Worm (Caenorhabditis elegans): ENCODE data around the gene cutl-15.
A peak's percentile ranks its signal among the peaks of the same experiment; 100 is the strongest.

Gene cutl-15

DNA sequence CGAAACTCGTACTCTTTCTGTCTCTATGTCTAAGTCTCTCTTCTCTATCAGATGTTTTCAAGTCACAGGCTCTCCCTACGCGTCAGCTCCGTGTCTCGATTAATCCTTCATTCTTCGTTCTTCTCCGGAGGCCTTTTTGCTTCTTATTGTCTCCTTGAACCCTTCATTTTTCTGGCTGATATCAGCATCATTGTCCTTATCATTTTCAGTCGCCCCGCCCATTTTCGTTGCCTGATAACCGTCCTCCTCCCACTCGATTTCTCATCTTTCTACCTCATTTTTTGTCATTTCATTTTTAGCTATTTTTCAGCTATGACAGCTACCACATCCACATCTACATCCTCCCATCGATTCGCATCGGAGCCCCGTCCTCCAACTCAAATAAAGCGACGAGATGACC, 25.3 kb downstream of the cutl-15 start, which contains the start of gene B0457.6 (continued):
- no peak for TF ChIP-seq tag-97 (GFP tag; IDR thresholded peaks at IDR 0.05)
- no peak for TF ChIP-seq ceh-62 (tag; optimal IDR thresholded peaks at IDR 0.05)
- TF ChIP-seq zfp-2 (tag; optimal IDR thresholded peaks at IDR 0.05) = no peak
- no peak for TF ChIP-seq mxl-2 (GFP tag; conservative IDR thresholded peaks at IDR 0.05)
- peak; percentile 47; the same call in 1 of the 2 replicates for TF ChIP-seq dmd-6 (GFP tag; IDR thresholded peaks at IDR 0.05)
- TF ChIP-seq nhr-10 (tag; optimal IDR thresholded peaks at IDR 0.05) = no peak
- TF ChIP-seq nhr-11 (tag; optimal IDR thresholded peaks at IDR 0.05) = no peak
- TF ChIP-seq rbr-2 (tag; optimal IDR thresholded peaks at IDR 0.05) = no peak

DNA sequence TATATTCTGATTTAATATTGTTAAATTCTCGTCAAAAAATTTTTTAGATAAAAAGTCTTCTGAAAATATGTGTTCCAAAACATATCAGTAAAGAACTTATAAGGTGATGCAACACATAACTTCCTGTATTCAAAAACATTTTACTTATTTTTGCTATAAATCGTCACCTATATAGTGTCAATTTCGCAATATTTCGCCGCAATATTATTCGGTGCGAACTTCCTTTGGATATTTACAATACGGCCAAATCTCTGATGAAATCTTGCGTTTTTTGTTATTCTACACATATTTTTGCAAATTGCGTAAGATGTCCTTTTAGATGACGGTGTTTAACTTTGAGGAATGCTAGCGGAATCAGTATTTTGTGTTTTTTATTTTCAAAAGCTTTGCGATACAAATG, 26.0 kb downstream of the cutl-15 start:
- TF ChIP-seq aha-1 (tag) (peak; percentile 89), nhr-41 (GFP tag; IDR thresholded peaks at IDR 0.05) (no peak)

ce11 chrII:8920955-8921354, 26.5 kb downstream of the cutl-15 start:
- TF ChIP-seq nhr-77 (tag; optimal IDR thresholded peaks at IDR 0.05) = no peak
- no peak for TF ChIP-seq pha-4 (GFP tag; IDR thresholded peaks at IDR 0.05)
- no peak for TF ChIP-seq pha-4 (tag; optimal IDR thresholded peaks at IDR 0.05)
- peak; percentile 3 for TF ChIP-seq ces-1 (GFP tag; optimal IDR thresholded peaks at IDR 0.05)

- no peak for TF ChIP-seq ZK546.5 (tag; optimal IDR thresholded peaks at IDR 0.05)
- no peak for TF ChIP-seq nhr-111 (GFP tag; optimal IDR thresholded peaks at IDR 0.05)
- TF ChIP-seq lin-39 (tag; optimal IDR thresholded peaks at IDR 0.05) = no peak
- no peak for TF ChIP-seq unc-62 (GFP tag; optimal IDR thresholded peaks at IDR 0.05 in 1 of 2)
- TF ChIP-seq unc-62 (tag; optimal IDR thresholded peaks at IDR 0.05) = no peak
Measured at ce11 chrII:8920315-8920714, 27.2 kb downstream of the cutl-15 start.

- TF ChIP-seq rbr-2 (tag; optimal IDR thresholded peaks at IDR 0.05) = no peak
- no peak for TF ChIP-seq lsy-2 (tag; optimal IDR thresholded peaks at IDR 0.05)
- no peak for TF ChIP-seq spr-3 (GFP tag; optimal IDR thresholded peaks at IDR 0.05)
- TF ChIP-seq nhr-102 (tag; optimal IDR thresholded peaks at IDR 0.05) = no peak
- no peak for TF ChIP-seq D1046.2 (GFP tag; IDR thresholded peaks at IDR 0.05)
- no peak for TF ChIP-seq vab-7 (GFP tag; IDR thresholded peaks at IDR 0.05)
- no peak for TF ChIP-seq zfp-3 (GFP tag; conservative IDR thresholded peaks at IDR 0.05)
- TF ChIP-seq Y105C5A.15 (GFP tag; IDR thresholded peaks at IDR 0.05) = no peak
- no peak for TF ChIP-seq nhr-48 (tag; optimal IDR thresholded peaks at IDR 0.05)
- TF ChIP-seq nhr-237 (tag; optimal IDR thresholded peaks at IDR 0.05) = no peak
- no peak for TF ChIP-seq R02D3.7 (tag; optimal IDR thresholded peaks at IDR 0.05)
- no peak for TF ChIP-seq ctbp-1 (GFP tag; IDR thresholded peaks at IDR 0.05)
- TF ChIP-seq nhr-25 (tag; optimal IDR thresholded peaks at IDR 0.05; ENCODE audit: borderline replicate concordance, insufficient read depth) = no peak
- no peak for TF ChIP-seq lim-7 (GFP tag; IDR thresholded peaks at IDR 0.05)
- TF ChIP-seq snpc-4 (tag; optimal IDR thresholded peaks at IDR 0.05) = no peak
- TF ChIP-seq nhr-28 (tag; optimal IDR thresholded peaks at IDR 0.05) = peak; percentile 65
- TF ChIP-seq pqm-1 (tag; optimal IDR thresholded peaks at IDR 0.05) = peak; percentile 6
- no peak for TF ChIP-seq hmg-1.1 (GFP tag; IDR thresholded peaks at IDR 0.05)
- no peak for TF ChIP-seq nhr-76 (tag; optimal IDR thresholded peaks at IDR 0.05)
- TF ChIP-seq mxl-3 (GFP tag; optimal IDR thresholded peaks at IDR 0.05) = no peak
- TF ChIP-seq mep-1 (tag; optimal IDR thresholded peaks at IDR 0.05) = no peak
- TF ChIP-seq daf-8 (GFP tag; IDR thresholded peaks at IDR 0.05) = no peak
- TF ChIP-seq lin-38 (GFP tag; IDR thresholded peaks at IDR 0.05) = no peak
- no peak for TF ChIP-seq daf-16 (GFP tag; optimal IDR thresholded peaks at IDR 0.05)
- TF ChIP-seq daf-16 (tag; optimal IDR thresholded peaks at IDR 0.05) = peak; percentile 54
- peak; percentile 19 for TF ChIP-seq nhr-77 (tag; optimal IDR thresholded peaks at IDR 0.05)
- TF ChIP-seq ztf-7 (tag; optimal IDR thresholded peaks at IDR 0.05) = no peak
- no peak for TF ChIP-seq set-16 (GFP tag; IDR thresholded peaks at IDR 0.05)
- no peak for TF ChIP-seq nhr-42 (GFP tag; IDR thresholded peaks at IDR 0.05)
- TF ChIP-seq nhr-11 (tag; optimal IDR thresholded peaks at IDR 0.05) = no peak
- TF ChIP-seq mes-2 (tag; optimal IDR thresholded peaks at IDR 0.05; ENCODE audit: poor library complexity, severe bottlenecking) = no peak
- no peak for TF ChIP-seq nhr-111 (GFP tag; optimal IDR thresholded peaks at IDR 0.05)
Measured at ce11 chrII:8917339-8917738, 30.1 kb downstream of the cutl-15 start.

All from whole organism, L4 larva.